Fruit fly (Drosophila melanogaster) whole organism, embryonic: ENCODE data around the gene Usp10.

Experiments used
- CG10979 ChIP-seq: fragments of 200-800 bp; sonication (Bioruptor generic); optimal IDR thresholded peaks from 2 replicates; lab custom pipeline; 2018; ENCODE audit warnings: missing biosample characterization, mild to moderate bottlenecking, missing genetic modification characterization, moderate library complexity
- CG11696 ChIP-seq: fragments of 200-800 bp; sonication (Bioruptor generic); IDR thresholded peaks from 2 replicates; pipeline ENCODE4 v1.3.6; 2022; ENCODE audit warnings: missing biosample characterization, missing genetic modification characterization
- CG12219 ChIP-seq: fragments of 200-800 bp; sonication (Bioruptor generic); optimal IDR thresholded peaks from 3 replicates; lab custom pipeline; 2018; ENCODE audit warnings: missing biosample characterization, mild to moderate bottlenecking, missing genetic modification characterization
- CG12391 ChIP-seq: fragments of 200-800 bp; sonication (Bioruptor generic); optimal IDR thresholded peaks from 3 replicates; lab custom pipeline; 2018; ENCODE audit warnings: missing biosample characterization, mild to moderate bottlenecking, missing genetic modification characterization, moderate library complexity
- CG13296 ChIP-seq: fragments of 200-800 bp; sonication (Bioruptor generic); optimal IDR thresholded peaks from 3 replicates; lab custom pipeline; 2018; ENCODE audit warnings: missing biosample characterization, mild to moderate bottlenecking, missing genetic modification characterization
- CG1602 ChIP-seq: fragments of 200-800 bp; sonication (Bioruptor generic); optimal IDR thresholded peaks from 3 replicates; lab custom pipeline; 2016; ENCODE audit warnings: missing biosample characterization, missing genetic modification characterization
- CG16813 ChIP-seq: fragments of 200-800 bp; sonication (Bioruptor generic); IDR thresholded peaks from 3 replicates; pipeline ENCODE4 v1.3.6; 2022; ENCODE audit warnings: missing biosample characterization, missing genetic modification characterization; ENCODE audit not compliant: partially characterized antibody
- CG18262 ChIP-seq: fragments of 200-800 bp; optimal IDR thresholded peaks from 3 replicates; lab custom pipeline; 2019; ENCODE audit warnings: missing biosample characterization, mild to moderate bottlenecking, missing genetic modification characterization, moderate library complexity
- CG2875 ChIP-seq: fragments of 200-800 bp; sonication (Bioruptor generic); optimal IDR thresholded peaks from 2 replicates; lab custom pipeline; 2017; ENCODE audit warnings: missing biosample characterization, mild to moderate bottlenecking, missing genetic modification characterization, missing genetic modification reagents
- CG4282 ChIP-seq: fragments of 200-800 bp; sonication (Bioruptor generic); optimal IDR thresholded peaks from 2 replicates; lab custom pipeline; 2016; ENCODE audit warnings: missing biosample characterization, missing genetic modification characterization
- CG4360 ChIP-seq: fragments of 200-800 bp; sonication (Bioruptor generic); IDR thresholded peaks from 2 replicates; pipeline ENCODE4 v1.3.6; 2022; ENCODE audit warnings: missing biosample characterization, missing genetic modification characterization
- CG4820 ChIP-seq: fragments of 200-800 bp; sonication (Bioruptor generic); optimal IDR thresholded peaks from 3 replicates; lab custom pipeline; 2016; ENCODE audit warnings: missing biosample characterization, missing genetic modification characterization
- CG5180 ChIP-seq: fragments of 200-800 bp; sonication (Bioruptor generic); optimal IDR thresholded peaks from 3 replicates; lab custom pipeline; 2017; ENCODE audit warnings: missing biosample characterization, missing genetic modification characterization, mild to moderate bottlenecking, moderate library complexity, missing genetic modification reagents
- CG7745 ChIP-seq: fragments of 200-800 bp; sonication (Bioruptor generic); optimal IDR thresholded peaks from 2 replicates; lab custom pipeline; 2018; ENCODE audit warnings: missing biosample characterization, mild to moderate bottlenecking, missing genetic modification characterization, moderate library complexity
- CG8089 ChIP-seq: fragments of 200-800 bp; sonication (Bioruptor generic); optimal IDR thresholded peaks from 3 replicates; lab custom pipeline; 2016; ENCODE audit warnings: missing biosample characterization, missing genetic modification characterization
- CG9932 ChIP-seq: fragments of 200-800 bp; sonication (Bioruptor generic); IDR thresholded peaks from 2 replicates; pipeline ENCODE4 v1.3.6; 2022; ENCODE audit warnings: missing biosample characterization, missing genetic modification characterization
- D ChIP-seq, 2 experiments: fragments of 200-800 bp in 1 of 2; fragments of >200 bp in 1 of 2; sonication (Bioruptor generic) in 1 of 2; optimal IDR thresholded peaks; 2 replicates in 1 of 2; 3 replicates in 1 of 2; lab custom pipeline; 2017; ENCODE audit warnings: mild to moderate bottlenecking in 1 of 2, missing biosample characterization in 1 of 2, missing genetic modification characterization in 1 of 2, missing genetic modification reagents in 1 of 2
- D19A ChIP-seq: fragments of 200-800 bp; optimal IDR thresholded peaks from 3 replicates; lab custom pipeline; 2019; ENCODE audit warnings: missing biosample characterization, mild to moderate bottlenecking, missing genetic modification characterization, moderate library complexity
- Ets65A ChIP-seq: fragments of 200-800 bp; sonication (Bioruptor generic); peaks from one replicate; lab custom pipeline; 2016; ENCODE audit warnings: missing biosample characterization, missing genetic modification characterization
- Hey ChIP-seq: fragments of 200-800 bp; sonication (Bioruptor generic); optimal IDR thresholded peaks from 3 replicates; lab custom pipeline; 2018; ENCODE audit warnings: missing biosample characterization, mild to moderate bottlenecking, missing genetic modification characterization
- Hr51 ChIP-seq, 2 experiments: fragments of 200-800 bp; sonication (Bioruptor generic); optimal IDR thresholded peaks; 2 replicates in 1 of 2; 3 replicates in 1 of 2; lab custom pipeline; 2016 to 2018; ENCODE audit warnings: missing biosample characterization in 2 of 2, missing genetic modification characterization in 2 of 2, mild to moderate bottlenecking in 1 of 2, moderate library complexity in 1 of 2
- Med ChIP-seq: fragments of 200-800 bp; sonication (Bioruptor generic); peaks from one replicate; lab custom pipeline; 2016; ENCODE audit warnings: missing biosample characterization, missing genetic modification characterization, mild to moderate bottlenecking, inconsistent platforms, moderate library complexity
- NC2β ChIP-seq: fragments of 200-800 bp; sonication (Bioruptor generic); optimal IDR thresholded peaks from 2 replicates; lab custom pipeline; 2016; ENCODE audit warnings: missing biosample characterization, missing genetic modification characterization
- NFAT ChIP-seq: fragments of 200-800 bp; sonication (Bioruptor generic); IDR thresholded peaks from 2 replicates; pipeline ENCODE4 v1.3.6; 2022; ENCODE audit warnings: missing biosample characterization, missing genetic modification characterization
- Oli ChIP-seq: fragments of 200-800 bp; sonication (Bioruptor generic); optimal IDR thresholded peaks from 2 replicates; lab custom pipeline; 2018; ENCODE audit warnings: missing biosample characterization, mild to moderate bottlenecking, missing genetic modification characterization, moderate library complexity
- PHDP ChIP-seq: fragments of 200-800 bp; sonication (Bioruptor generic); optimal IDR thresholded peaks from 3 replicates; lab custom pipeline; 2018; ENCODE audit warnings: missing biosample characterization, mild to moderate bottlenecking, missing genetic modification characterization, moderate library complexity
- Six4 ChIP-seq: fragments of 200-800 bp; sonication (Bioruptor generic); optimal IDR thresholded peaks from 2 replicates; lab custom pipeline; 2016; ENCODE audit warnings: missing biosample characterization, missing genetic modification characterization
- bsh ChIP-seq, 2 experiments: fragments of 200-800 bp; sonication (Bioruptor generic); optimal IDR thresholded peaks; 2 replicates each; lab custom pipeline; 2017 to 2018; ENCODE audit warnings: mild to moderate bottlenecking in 2 of 2, missing biosample characterization in 2 of 2, missing genetic modification characterization in 2 of 2, moderate library complexity in 1 of 2
- crol ChIP-seq: fragments of 200-800 bp; sonication (Bioruptor generic); IDR thresholded peaks from 2 replicates; pipeline ENCODE4 v1.3.6; 2022; ENCODE audit warnings: missing biosample characterization, missing genetic modification characterization
- dmrt99B ChIP-seq: fragments of 200-800 bp; sonication (Bioruptor generic); optimal IDR thresholded peaks from 2 replicates; lab custom pipeline; 2018; ENCODE audit warnings: missing biosample characterization, mild to moderate bottlenecking, missing genetic modification characterization, moderate library complexity
- dpn ChIP-seq, 2 experiments: fragments of 200-800 bp; sonication (Bioruptor generic); optimal IDR thresholded peaks; 3 replicates each; lab custom pipeline; 2016; ENCODE audit warnings: missing biosample characterization in 2 of 2, missing genetic modification characterization in 2 of 2
- dysf ChIP-seq: fragments of 200-800 bp; sonication (Bioruptor generic); IDR thresholded peaks from 3 replicates; pipeline ENCODE4 v1.3.6; 2022; ENCODE audit warnings: missing biosample characterization, missing genetic modification characterization
- fd96Cb ChIP-seq: fragments of 200-800 bp; sonication (Bioruptor generic); optimal IDR thresholded peaks from 2 replicates; lab custom pipeline; 2018; ENCODE audit warnings: missing biosample characterization, mild to moderate bottlenecking, missing genetic modification characterization, moderate library complexity
- fu2 ChIP-seq: fragments of 200-800 bp; sonication (Bioruptor generic); optimal IDR thresholded peaks from 2 replicates; lab custom pipeline; 2016; ENCODE audit warnings: missing biosample characterization, missing genetic modification characterization
- gcm ChIP-seq: fragments of 200-800 bp; sonication (Bioruptor generic); optimal IDR thresholded peaks from 2 replicates; lab custom pipeline; 2019; ENCODE audit warnings: missing biosample characterization, mild to moderate bottlenecking, missing genetic modification characterization, moderate library complexity
- gsb-n ChIP-seq: fragments of 200-800 bp; sonication (Bioruptor generic); optimal IDR thresholded peaks from 3 replicates; lab custom pipeline; 2018; ENCODE audit warnings: missing biosample characterization, mild to moderate bottlenecking, missing genetic modification characterization
- insv ChIP-seq, 2 experiments: fragments of 200-800 bp; sonication (Bioruptor generic); optimal IDR thresholded peaks; 3 replicates each; lab custom pipeline; 2016 to 2018; ENCODE audit warnings: missing biosample characterization in 2 of 2, missing genetic modification characterization in 2 of 2
- lmd ChIP-seq: fragments of 200-800 bp; sonication (Bioruptor generic); IDR thresholded peaks from 2 replicates; pipeline ENCODE4 v1.3.6; 2022; ENCODE audit warnings: missing biosample characterization, missing genetic modification characterization
- onecut ChIP-seq: fragments of 200-800 bp; sonication (Bioruptor generic); IDR thresholded peaks from 2 replicates; pipeline ENCODE4 v1.3.6; 2022; ENCODE audit warnings: missing biosample characterization, missing genetic modification characterization
- phol ChIP-seq: fragments of 200-800 bp; sonication (Bioruptor generic); optimal IDR thresholded peaks from 3 replicates; lab custom pipeline; 2018; ENCODE audit warnings: missing biosample characterization, mild to moderate bottlenecking, missing genetic modification characterization, moderate library complexity
- prd ChIP-seq, 3 experiments: fragments of >200 bp in 2 of 3; fragments of 200-800 bp in 1 of 3; sonication (Bioruptor generic) in 1 of 3; optimal IDR thresholded peaks in 2 of 3; IDR thresholded peaks in 1 of 3; 2 replicates in 2 of 3; 3 replicates in 1 of 3; pipeline versions ENCODE4 v1.3.6 to Lab custom; 2017 to 2022; ENCODE audit warnings: missing biosample characterization in 1 of 3, missing genetic modification characterization in 1 of 3
- pzg ChIP-seq: fragments of 200-800 bp; sonication (Bioruptor generic); optimal IDR thresholded peaks from 3 replicates; lab custom pipeline; 2018; ENCODE audit warnings: missing biosample characterization, mild to moderate bottlenecking, missing genetic modification characterization, moderate library complexity
- repo ChIP-seq: fragments of 200-800 bp; sonication (Bioruptor generic); optimal IDR thresholded peaks from 2 replicates; lab custom pipeline; 2016; ENCODE audit warnings: missing biosample characterization, missing genetic modification characterization
- sob ChIP-seq: fragments of 200-800 bp; sonication (Bioruptor generic); IDR thresholded peaks from 2 replicates; pipeline ENCODE4 v1.3.6; 2022; ENCODE audit warnings: missing biosample characterization, missing genetic modification characterization
- tgo ChIP-seq: fragments of 200-800 bp; sonication (Bioruptor generic); IDR thresholded peaks from 3 replicates; pipeline ENCODE4 v1.3.6; 2022; ENCODE audit warnings: missing biosample characterization, missing genetic modification characterization
- vvl ChIP-seq: fragments of 200-800 bp; sonication (Bioruptor generic); IDR thresholded peaks from 2 replicates; pipeline ENCODE4 v1.3.6; 2022; ENCODE audit warnings: missing biosample characterization, missing genetic modification characterization
- zf30C ChIP-seq: fragments of 200-800 bp; sonication (Bioruptor generic); optimal IDR thresholded peaks from 3 replicates; lab custom pipeline; 2018; ENCODE audit warnings: missing biosample characterization, mild to moderate bottlenecking, missing genetic modification characterization
- zfh1 ChIP-seq: fragments of 200-800 bp; sonication (Bioruptor generic); IDR thresholded peaks from 3 replicates; pipeline ENCODE4 v1.3.6; 2022; ENCODE audit warnings: missing biosample characterization, missing genetic modification characterization

Gene Usp10

DNA sequence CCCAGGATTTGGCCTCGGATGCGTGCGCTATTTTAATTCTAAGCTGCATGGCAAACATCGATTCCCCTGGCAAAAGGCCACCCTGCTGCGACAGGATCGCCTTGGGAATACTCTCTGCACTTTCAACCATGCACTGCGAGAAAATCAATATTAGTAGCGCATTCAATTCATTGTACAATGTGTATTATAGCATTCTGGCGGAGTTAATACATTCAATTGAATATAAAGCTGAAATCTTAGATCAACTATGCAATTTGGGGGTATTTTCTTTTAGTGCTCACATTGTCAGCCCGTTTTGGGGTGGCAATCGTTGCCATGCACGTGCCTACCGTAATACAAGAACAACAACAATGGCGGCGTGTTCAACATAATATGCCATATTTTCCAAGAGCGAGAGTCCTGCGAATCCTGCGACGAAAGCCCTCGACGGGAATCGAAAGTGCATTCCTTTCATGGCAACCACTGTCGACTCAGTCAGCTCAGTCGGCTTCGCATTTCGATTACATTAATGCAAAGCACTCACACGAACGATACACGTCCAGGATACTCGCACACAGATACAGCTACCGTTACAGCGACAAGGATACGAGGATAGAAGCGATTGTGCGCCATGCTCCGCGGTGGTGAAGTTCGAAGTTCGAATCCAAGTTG is 36.1 kb downstream of the Usp10 start (continued):
- TF ChIP-seq CG7745 (tag; lab: Kevin White, UChicago): no peak
- peak; percentile 52 for TF ChIP-seq dmrt99B (tag; lab: Kevin White, UChicago)
- TF ChIP-seq lmd (GFP tag; lab: Robert Waterston, UW): no peak
- TF ChIP-seq CG1602: no peak
- TF ChIP-seq CG2875: peak; percentile 33
- TF ChIP-seq CG13296 (GFP tag; lab: Kevin White, UChicago): no peak
- TF ChIP-seq CG10979 (tag; lab: Kevin White, UChicago): peak; percentile 65
- TF ChIP-seq Hr51 (GFP tag; optimal IDR thresholded peaks at IDR 0.05; lab: Kevin White, UChicago): peak in 1 of 2 experiments; percentile 27
- TF ChIP-seq CG5180: peak; percentile 75
- TF ChIP-seq CG12391 (tag; lab: Kevin White, UChicago): peak; percentile 48
- no peak for TF ChIP-seq CG16813 (GFP tag; lab: Robert Waterston, UW)
- no peak for TF ChIP-seq NFAT (GFP tag; lab: Robert Waterston, UW)
- no peak for TF ChIP-seq CG11696
- peak in 1 of 2 experiments; percentile 74 for TF ChIP-seq bsh (GFP tag; optimal IDR thresholded peaks at IDR 0.05; lab: Kevin White, UChicago)
- TF ChIP-seq CG4282 (GFP tag; lab: Kevin White, UChicago): no peak
- TF ChIP-seq gsb-n (tag; lab: Kevin White, UChicago): peak; percentile 41
- no peak for TF ChIP-seq sob (GFP tag; lab: Robert Waterston, UW)
- no peak for TF ChIP-seq D (optimal IDR thresholded peaks at IDR 0.05; lab: Kevin White, UChicago)
- peak; percentile 68 for TF ChIP-seq D (GFP tag; optimal IDR thresholded peaks at IDR 0.05; lab: Kevin White, UChicago)
- TF ChIP-seq fd96Cb (tag; lab: Kevin White, UChicago): peak; percentile 44
- no peak for TF ChIP-seq repo (GFP tag; lab: Kevin White, UChicago)
- peak; percentile 77 for TF ChIP-seq Ets65A (GFP tag; lab: Kevin White, UChicago)
- TF ChIP-seq insv (GFP tag; optimal IDR thresholded peaks at IDR 0.05; lab: Kevin White, UChicago): no peak
- TF ChIP-seq dysf (GFP tag; lab: Robert Waterston, UW): 0 out of 3 replicates have a peak, but pooled peaks have one; percentile 19
- TF ChIP-seq fu2 (GFP tag; lab: Kevin White, UChicago): no peak
- TF ChIP-seq dpn (GFP tag; optimal IDR thresholded peaks at IDR 0.05; lab: Kevin White, UChicago): peak in 1 of 2 experiments; percentile 33
- peak; percentile 53; the same call in 1 of the 3 replicates for TF ChIP-seq zfh1 (GFP tag; lab: Robert Waterston, UW)
- peak; percentile 40 for TF ChIP-seq NC2β
- TF ChIP-seq CG8089 (GFP tag; lab: Kevin White, UChicago): peak; percentile 1
- peak; percentile 23 for TF ChIP-seq CG12219 (GFP tag; lab: Kevin White, UChicago)
- peak; percentile 76 for TF ChIP-seq Hey (tag; lab: Kevin White, UChicago)
- TF ChIP-seq D19A (tag; lab: Kevin White, UChicago): peak; percentile 14
- TF ChIP-seq PHDP (tag; lab: Kevin White, UChicago): peak; percentile 5
- 0 out of 2 replicates have a peak, but pooled peaks have one; percentile 46 for TF ChIP-seq onecut (GFP tag; lab: Robert Waterston, UW)
- TF ChIP-seq crol (GFP tag; lab: Robert Waterston, UW): no peak
- TF ChIP-seq CG4820: peak; percentile 28
- TF ChIP-seq CG18262 (tag; lab: Kevin White, UChicago): peak; percentile 49
- peak; percentile 3 for TF ChIP-seq gcm
- no peak for TF ChIP-seq Six4 (GFP tag; lab: Kevin White, UChicago)
- peak; percentile 39 for TF ChIP-seq Med
- no peak for TF ChIP-seq prd (optimal IDR thresholded peaks at IDR 0.05; lab: Kevin White, UChicago)
- TF ChIP-seq prd (GFP tag; IDR thresholded peaks at IDR 0.05; lab: Robert Waterston, UW): peak; percentile 46; the same call in 2 of the 3 replicates
- no peak for TF ChIP-seq pzg (GFP tag; lab: Kevin White, UChicago)
- TF ChIP-seq tgo: no peak
- peak; percentile 54 for TF ChIP-seq phol (tag; lab: Kevin White, UChicago)
- TF ChIP-seq Oli (tag; lab: Kevin White, UChicago): peak; percentile 46
- TF ChIP-seq CG4360 (GFP tag; lab: Robert Waterston, UW): peak; percentile 46
- peak; percentile 77 for TF ChIP-seq zf30C (GFP tag; lab: Kevin White, UChicago)
- TF ChIP-seq CG9932 (GFP tag; lab: Robert Waterston, UW): no peak
- TF ChIP-seq vvl (GFP tag; lab: Robert Waterston, UW): peak; percentile 37; the same call in 1 of the 2 replicates
